Worm (Caenorhabditis elegans) whole organism, mixed stage, embryonic: ENCODE measurements around the gene aars-1.

Experiments used
- bed-3 ChIP-seq: fragments of 200-800 bp; sonication (Bioruptor generic); optimal IDR thresholded peaks from 3 replicates; lab custom pipeline; 2018; ENCODE audit warnings: mild to moderate bottlenecking, missing genetic modification characterization, moderate library complexity, missing compliant biosample characterization
- snpc-4 ChIP-seq: fragments of 150-350 bp; optimal IDR thresholded peaks from 2 replicates; lab custom pipeline; 2014; ENCODE audit warnings: missing biosample characterization, missing genetic modification characterization

ce11 chrII:11443862-11444261 lies 20.4 kb downstream of the aars-1 start, which contains the start of gene adbp-1:
- TF ChIP-seq snpc-4 (tag; lab: Kevin White, UChicago) (no peak), bed-3 (GFP tag; lab: Kevin White, UChicago) (no peak)
